Worm (Caenorhabditis elegans) whole organism, early embryonic: ENCODE measurements around the gene usp-4.

Experiments used
- B0310.2 ChIP-seq: sonication (generic microtip); optimal IDR thresholded peaks from 2 replicates; lab custom pipeline; 2016; ENCODE audit warnings: mild to moderate bottlenecking, missing genetic modification characterization, missing compliant biosample characterization
- F13C5.2 ChIP-seq: sonication (generic microtip); optimal IDR thresholded peaks from 2 replicates; lab custom pipeline; 2017; ENCODE audit warnings: mild to moderate bottlenecking, missing genetic modification characterization, inconsistent platforms, missing compliant biosample characterization
- aly-1 ChIP-seq: sonication (generic microtip); optimal IDR thresholded peaks from 2 replicates; lab custom pipeline; 2016; ENCODE audit warnings: missing genetic modification characterization, missing compliant biosample characterization
- ama-1 ChIP-seq: fragments of 150-350 bp; optimal IDR thresholded peaks from 2 replicates; lab custom pipeline; 2014
- ceh-13 ChIP-seq: fragments of 200-800 bp; sonication (Bioruptor generic); optimal IDR thresholded peaks from 2 replicates; lab custom pipeline; 2018; ENCODE audit warnings: mild to moderate bottlenecking, missing genetic modification characterization, missing compliant biosample characterization
- ceh-36 ChIP-seq: sonication (generic microtip); optimal IDR thresholded peaks from 2 replicates; lab custom pipeline; 2016; ENCODE audit warnings: missing genetic modification characterization, inconsistent platforms, missing compliant biosample characterization
- ets-7 ChIP-seq: sonication (generic microtip); optimal IDR thresholded peaks from 2 replicates; lab custom pipeline; 2016; ENCODE audit warnings: missing genotype, missing genetic modification characterization, missing compliant biosample characterization
- flt-1 ChIP-seq: fragments of 200-800 bp; sonication (Bioruptor generic); IDR thresholded peaks from 2 replicates; pipeline ENCODE4 v1.3.6; 2022; ENCODE audit warnings: missing genetic modification characterization, missing compliant biosample characterization
- hmbx-1 ChIP-seq: sonication (generic microtip); optimal IDR thresholded peaks from 2 replicates; lab custom pipeline; 2016; ENCODE audit warnings: mild to moderate bottlenecking, missing genetic modification characterization, missing compliant biosample characterization
- hmg-4 ChIP-seq: fragments of 200-800 bp; sonication (Bioruptor generic); optimal IDR thresholded peaks from 2 replicates; lab custom pipeline; 2018; ENCODE audit warnings: mild to moderate bottlenecking, missing genetic modification characterization, missing compliant biosample characterization
- hnd-1 ChIP-seq: sonication (generic microtip); optimal IDR thresholded peaks from 2 replicates; lab custom pipeline; 2016; ENCODE audit warnings: missing genetic modification characterization, missing compliant biosample characterization
- pes-1 ChIP-seq: fragments of 200-800 bp; sonication (Bioruptor generic); IDR thresholded peaks from 2 replicates; pipeline ENCODE4 v1.3.6; 2022; ENCODE audit warnings: missing genetic modification reagents, missing genetic modification characterization, missing compliant biosample characterization
- scrt-1 ChIP-seq: fragments of 200-800 bp; sonication (Bioruptor generic); IDR thresholded peaks from 2 replicates; pipeline ENCODE4 v1.3.6; 2022; ENCODE audit warnings: missing genetic modification characterization, missing compliant biosample characterization
- sea-1 ChIP-seq: fragments of 200-800 bp; sonication (Bioruptor generic); conservative IDR thresholded peaks from 2 replicates; pipeline ENCODE4 v1.3.6; 2022; ENCODE audit warnings: missing genetic modification characterization, missing compliant biosample characterization
- tbx-11 ChIP-seq: fragments of 200-800 bp; sonication (Bioruptor generic); IDR thresholded peaks from 2 replicates; pipeline ENCODE4 v1.3.6; 2022; ENCODE audit warnings: missing genetic modification characterization, missing compliant biosample characterization
- tbx-37 ChIP-seq: fragments of 200-800 bp; sonication (Bioruptor generic); conservative IDR thresholded peaks from 2 replicates; pipeline ENCODE4 v1.3.6; 2022; ENCODE audit warnings: missing genetic modification reagents, missing genetic modification characterization, missing compliant biosample characterization
- tra-4 ChIP-seq: sonication (generic microtip); optimal IDR thresholded peaks from 2 replicates; lab custom pipeline; 2017; ENCODE audit warnings: missing genetic modification characterization, missing compliant biosample characterization

usp-4 gene

ce11 chrIV:6792380-6793309 is 35.5 kb downstream of the usp-4 start:
- no peak for TF ChIP-seq ceh-36 (tag; lab: Kevin White, UChicago)
- no peak for TF ChIP-seq ceh-13

ce11 chrIV:6793310-6793966 is 36.3 kb downstream of the usp-4 start:
- TF ChIP-seq sea-1 (GFP tag; lab: Robert Waterston, UW): no peak
- TF ChIP-seq scrt-1: no peak
- TF ChIP-seq flt-1 (GFP tag; lab: Robert Waterston, UW): no peak
- no peak for TF ChIP-seq F13C5.2 (tag; lab: Kevin White, UChicago)
- no peak for TF ChIP-seq hmbx-1 (tag; lab: Kevin White, UChicago)
- no peak for TF ChIP-seq ets-7 (tag; lab: Kevin White, UChicago)
- TF ChIP-seq tra-4: no peak

DNA sequence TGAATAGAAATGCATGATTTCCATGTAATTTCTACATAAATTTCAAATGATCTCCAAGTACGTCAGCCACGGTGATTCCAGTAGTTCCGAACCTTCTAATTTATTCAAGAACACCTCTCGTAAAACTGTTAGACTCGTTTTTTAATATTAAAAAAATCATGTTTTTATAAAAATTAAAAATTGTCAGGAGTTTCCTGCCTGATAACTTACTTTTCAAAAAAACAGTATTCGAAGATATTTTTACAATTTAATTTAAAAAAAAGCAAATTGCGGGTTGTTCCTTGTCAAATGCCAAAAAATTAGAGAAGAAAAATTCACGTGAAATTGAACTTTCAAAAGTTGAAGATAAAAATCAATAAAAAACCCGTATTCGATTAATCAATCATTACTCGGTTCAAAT is 38.4 kb downstream of the usp-4 start, which contains the start of the genes C17H12.3 and C17H12.12:
Gene C17H12.3 (minus strand): TSS at position 101 of the 400 bp plus-strand sequence.
Gene C17H12.12 (plus strand): TSS at position 396 of the 400 bp plus-strand sequence.
- TF ChIP-seq B0310.2 (tag; lab: Kevin White, UChicago) (no peak), ceh-13 (no peak), ets-7 (tag; lab: Kevin White, UChicago) (no peak), tbx-37 (no peak), F13C5.2 (tag; lab: Kevin White, UChicago) (no peak), ceh-36 (tag; lab: Kevin White, UChicago) (no peak), tbx-11 (GFP tag; lab: Robert Waterston, UW) (no peak), flt-1 (GFP tag; lab: Robert Waterston, UW) (no peak), scrt-1 (no peak), hmg-4 (no peak), tra-4 (no peak), ama-1 (lab: Kevin White, UChicago) (no peak), hmbx-1 (tag; lab: Kevin White, UChicago) (no peak), sea-1 (GFP tag; lab: Robert Waterston, UW) (no peak), hnd-1 (tag; lab: Kevin White, UChicago) (no peak), aly-1 (tag; lab: Kevin White, UChicago) (no peak), pes-1 (GFP tag; lab: Robert Waterston, UW) (no peak)

DNA sequence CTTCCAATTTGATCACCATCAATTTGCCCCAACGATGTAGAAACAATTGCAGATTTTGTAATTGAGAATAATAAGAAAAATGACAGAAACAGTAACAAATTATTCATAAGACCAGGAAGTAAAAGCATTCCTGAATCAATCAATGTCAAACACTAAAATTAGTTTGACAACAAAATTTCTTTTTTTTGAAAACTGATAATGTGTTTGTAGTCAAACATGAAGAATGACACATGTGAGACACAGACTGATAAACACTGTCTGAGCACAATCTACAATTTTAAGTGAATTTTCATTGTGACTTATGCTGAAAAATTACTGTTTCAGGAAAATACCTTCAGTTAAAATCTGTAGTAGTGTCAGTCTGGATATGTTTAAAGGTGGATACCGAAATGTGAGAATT is 45.0 kb downstream of the usp-4 start, which contains the start of the genes cest-4 and C17H12.11:
Gene cest-4 (minus strand): TSS at position 206 of the 400 bp plus-strand sequence.
Gene C17H12.11 (plus strand): TSS at position 256 of the 400 bp plus-strand sequence.
- TF ChIP-seq ceh-36 (tag; lab: Kevin White, UChicago) (no peak), aly-1 (tag; lab: Kevin White, UChicago) (no peak), scrt-1 (no peak), tra-4 (no peak), tbx-37 (no peak), hnd-1 (tag; lab: Kevin White, UChicago) (no peak), tbx-11 (GFP tag; lab: Robert Waterston, UW) (no peak), hmbx-1 (tag; lab: Kevin White, UChicago) (no peak)

- TF ChIP-seq tra-4 (no peak), pes-1 (GFP tag; lab: Robert Waterston, UW) (no peak), sea-1 (GFP tag; lab: Robert Waterston, UW) (no peak), hmg-4 (no peak), F13C5.2 (tag; lab: Kevin White, UChicago) (no peak), B0310.2 (tag; lab: Kevin White, UChicago) (no peak), ceh-13 (no peak), scrt-1 (no peak)
These were observed 46.2 kb downstream of the usp-4 start for ce11 chrIV:6803294-6803693.

- no peak for TF ChIP-seq ets-7 (tag; lab: Kevin White, UChicago)
- TF ChIP-seq ceh-13: no peak
- TF ChIP-seq flt-1 (GFP tag; lab: Robert Waterston, UW): no peak
- TF ChIP-seq hnd-1 (tag; lab: Kevin White, UChicago): no peak
- TF ChIP-seq tbx-37: no peak
- TF ChIP-seq ama-1 (lab: Kevin White, UChicago): no peak
- TF ChIP-seq hmg-4: no peak
- no peak for TF ChIP-seq aly-1 (tag; lab: Kevin White, UChicago)
- TF ChIP-seq B0310.2 (tag; lab: Kevin White, UChicago): no peak
- no peak for TF ChIP-seq ceh-36 (tag; lab: Kevin White, UChicago)
- TF ChIP-seq scrt-1: no peak
- no peak for TF ChIP-seq tra-4
These were observed 46.8 kb downstream of the usp-4 start for ce11 chrIV:6803805-6804344.

DNA sequence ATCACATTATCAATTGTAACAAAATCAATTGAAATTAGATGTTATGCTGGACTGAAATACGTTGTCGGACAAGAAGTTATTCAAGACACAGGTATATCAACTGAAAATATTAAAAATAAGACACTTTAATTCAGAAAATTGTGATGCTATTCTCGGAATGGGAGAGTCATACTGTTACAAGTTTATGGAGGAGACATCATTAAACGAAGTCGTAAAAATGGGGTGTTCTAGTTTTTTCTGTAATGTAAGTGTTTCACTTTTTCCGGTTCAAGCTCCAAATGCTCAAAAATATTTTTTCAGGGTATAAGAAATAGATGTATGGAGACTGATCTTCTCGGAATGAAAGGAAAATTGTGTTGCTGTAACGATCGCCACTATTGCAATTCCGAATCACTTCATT is 47.7 kb downstream of the usp-4 start, which contains the start of gene C17H12.37:
Gene C17H12.37 (plus strand): TSS at position 301 of the 400 bp plus-strand sequence.
- TF ChIP-seq F13C5.2 (tag; lab: Kevin White, UChicago) (no peak), hmg-4 (no peak), tra-4 (no peak), hnd-1 (tag; lab: Kevin White, UChicago) (no peak), sea-1 (GFP tag; lab: Robert Waterston, UW) (no peak), B0310.2 (tag; lab: Kevin White, UChicago) (no peak), ama-1 (lab: Kevin White, UChicago) (no peak), aly-1 (tag; lab: Kevin White, UChicago) (no peak), flt-1 (GFP tag; lab: Robert Waterston, UW) (no peak), pes-1 (GFP tag; lab: Robert Waterston, UW) (no peak), ceh-13 (no peak), ceh-36 (tag; lab: Kevin White, UChicago) (no peak)
